Fruit fly (Drosophila melanogaster): ENCODE results near the gene MED30.

Gene MED30

dm6 chr3L:615425-616046, 38.4 kb downstream of the MED30 start (continued):
- TF ChIP-seq CG7839 (tag; optimal IDR thresholded peaks at IDR 0.05) (peak; percentile 89), dpn (GFP tag; optimal IDR thresholded peaks at IDR 0.05) (peak; percentile 81 to 85), Taf1 (GFP tag; IDR thresholded peaks at IDR 0.05) (peak; percentile 57), CG7372 (GFP tag; IDR thresholded peaks at IDR 0.05) (peak; percentile 79), wor (GFP tag; IDR thresholded peaks at IDR 0.05) (peak; percentile 85), Stat92E (GFP tag; optimal IDR thresholded peaks at IDR 0.05) (no peak), pzg (GFP tag; optimal IDR thresholded peaks at IDR 0.05) (no peak), CG10274 (GFP tag; optimal IDR thresholded peaks at IDR 0.05) (peak; percentile 46), TFAM (GFP tag; optimal IDR thresholded peaks at IDR 0.05) (peak; percentile 37), CG33213 (GFP tag; optimal IDR thresholded peaks at IDR 0.05) (peak; percentile 69), usp (GFP tag; optimal IDR thresholded peaks at IDR 0.05) (no peak), Hey (tag; optimal IDR thresholded peaks at IDR 0.05) (peak; percentile 4), Chrac-16 (GFP tag; optimal IDR thresholded peaks at IDR 0.05) (peak; percentile 83), CoRest (tag; optimal IDR thresholded peaks at IDR 0.05) (peak; percentile 89), caup (GFP tag; optimal IDR thresholded peaks at IDR 0.05; ENCODE audit: severe bottlenecking) (peak; percentile 67), CG4404 (GFP tag; IDR thresholded peaks at IDR 0.05) (peak; percentile 74), CG4282 (GFP tag; optimal IDR thresholded peaks at IDR 0.05) (peak; percentile 26), nmo (GFP tag; optimal IDR thresholded peaks at IDR 0.05) (peak; percentile 92), Hmr (GFP tag; optimal IDR thresholded peaks at IDR 0.05) (peak; percentile 75), bowl (GFP tag; IDR thresholded peaks at IDR 0.05) (peak; percentile 77), hbn (GFP tag; IDR thresholded peaks at IDR 0.05; ENCODE audit: partially characterized antibody) (no peak), CG10321 (GFP tag; IDR thresholded peaks at IDR 0.05) (peak; percentile 34; the same call in 1 of the 2 replicates), CG14965 (GFP tag; optimal IDR thresholded peaks at IDR 0.05; ENCODE audit: borderline replicate concordance) (peak; percentile 45), Asciz (GFP tag; optimal IDR thresholded peaks at IDR 0.05) (peak; percentile 89), Doc3 (GFP tag; IDR thresholded peaks at IDR 0.05; ENCODE audit: partially characterized antibody) (no peak), CG4730 (GFP tag; IDR thresholded peaks at IDR 0.05) (peak; percentile 86), pita (GFP tag; optimal IDR thresholded peaks at IDR 0.05) (no peak), tin (GFP tag; optimal IDR thresholded peaks at IDR 0.05) (peak; percentile 83), CG1024 (GFP tag; IDR thresholded peaks at IDR 0.05) (peak; percentile 74), CG6791 (GFP tag; IDR thresholded peaks at IDR 0.05; ENCODE audit: partially characterized antibody) (no peak), Scr (GFP tag; IDR thresholded peaks at IDR 0.05; ENCODE audit: partially characterized antibody) (no peak), CG8765 (GFP tag; IDR thresholded peaks at IDR 0.05) (no peak; the same call in 1 of the 2 replicates), gsb-n (tag; optimal IDR thresholded peaks at IDR 0.05) (peak; percentile 89), Drgx (GFP tag; IDR thresholded peaks at IDR 0.05) (peak; percentile 81), gsb (GFP tag; IDR thresholded peaks at IDR 0.05) (peak; percentile 57; the same call in 1 of the 2 replicates), CG15269 (tag; optimal IDR thresholded peaks at IDR 0.05) (peak; percentile 89), BEAF-32 (GFP tag; optimal IDR thresholded peaks at IDR 0.05) (no peak), dysf (GFP tag; IDR thresholded peaks at IDR 0.05) (peak; percentile 91), chif (GFP tag; optimal IDR thresholded peaks at IDR 0.05) (peak; percentile 89 to 91), esg (GFP tag; conservative IDR thresholded peaks at IDR 0.05) (peak; percentile 90), amos (GFP tag; IDR thresholded peaks at IDR 0.05; ENCODE audit: partially characterized antibody) (no peak), CG12236 (GFP tag; optimal IDR thresholded peaks at IDR 0.05) (peak; percentile 79), mirr (GFP tag; optimal IDR thresholded peaks at IDR 0.05) (peak; percentile 94), en (GFP tag; optimal IDR thresholded peaks at IDR 0.05) (peak; percentile 76), trh (GFP tag; optimal IDR thresholded peaks at IDR 0.05) (peak; percentile 77), CG6689 (GFP tag; IDR thresholded peaks at IDR 0.05) (peak; percentile 92), Mad (GFP tag; optimal IDR thresholded peaks at IDR 0.05) (peak; percentile 71), fd96Cb (tag; optimal IDR thresholded peaks at IDR 0.05) (peak; percentile 92), tgo (GFP tag; IDR thresholded peaks at IDR 0.05) (peak; percentile 88)

All from whole organism, embryonic.